Fruit fly (Drosophila melanogaster): ENCODE results near the gene comt.

Gene comt

DNA sequence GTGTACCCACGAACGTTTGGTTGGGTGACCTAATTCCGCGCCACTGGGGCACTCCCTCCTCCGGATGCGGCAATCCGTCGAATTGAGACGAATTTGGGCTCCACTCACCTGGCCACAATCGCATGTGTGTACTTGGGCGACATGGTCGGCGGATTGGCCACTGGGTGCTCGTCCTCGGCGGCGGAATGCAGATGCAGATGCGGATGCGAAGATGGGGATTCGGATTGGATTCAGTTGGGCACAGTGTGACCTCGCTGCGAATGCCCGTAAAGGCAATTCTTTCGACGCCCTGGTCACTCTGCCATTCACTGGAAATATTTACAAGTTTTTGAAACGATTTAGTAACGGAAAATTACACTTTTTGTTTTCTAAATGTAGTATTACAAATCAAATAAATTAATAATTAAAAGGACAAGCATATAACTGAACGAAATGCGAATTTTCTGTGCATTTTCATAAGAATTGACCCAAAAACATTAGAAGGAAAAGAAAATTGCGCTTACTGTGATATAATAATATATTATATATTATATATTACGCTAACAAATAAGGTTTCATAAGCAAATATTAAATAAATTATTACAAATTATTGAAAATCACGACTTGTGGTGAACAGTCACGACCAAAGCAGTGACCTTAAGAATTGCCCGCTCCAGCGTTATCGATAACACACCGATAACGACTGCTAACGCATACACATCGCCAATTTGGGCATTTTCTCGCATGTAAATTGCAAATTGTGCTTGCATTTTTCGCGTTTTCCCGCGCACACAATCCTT is 37.8 kb downstream of the comt start, which contains the start of gene CG1622:
TSS of gene CG1622 (plus strand) at position 678 of the 779 bp plus-strand sequence.
- TF ChIP-seq CG1621 (tag; optimal IDR thresholded peaks at IDR 0.05) (peak; percentile 55), CG31627 (GFP tag; optimal IDR thresholded peaks at IDR 0.05) (peak; percentile 5), dac (GFP tag; optimal IDR thresholded peaks at IDR 0.05) (no peak), CG6163 (GFP tag; IDR thresholded peaks at IDR 0.05) (peak; percentile 42; the same call in 1 of the 3 replicates), svp (GFP tag) (no peak), Gug (GFP tag; IDR thresholded peaks at IDR 0.05) (no peak), Ets21C (GFP tag; optimal IDR thresholded peaks at IDR 0.05) (no peak), Eip93F (GFP tag; optimal IDR thresholded peaks at IDR 0.05) (no peak), CG16779 (tag; optimal IDR thresholded peaks at IDR 0.05) (no peak), Sox15 (GFP tag; optimal IDR thresholded peaks at IDR 0.05) (no peak), cyc (GFP tag; optimal IDR thresholded peaks at IDR 0.05) (peak; percentile 33), CG10669 (GFP tag; optimal IDR thresholded peaks at IDR 0.05) (no peak), CG9139 (GFP tag; optimal IDR thresholded peaks at IDR 0.05) (no peak), CG4318 (GFP tag; optimal IDR thresholded peaks at IDR 0.05) (no peak), CG3032 (tag; optimal IDR thresholded peaks at IDR 0.05) (peak; percentile 33), achi (GFP tag; optimal IDR thresholded peaks at IDR 0.05) (no peak), CG32006 (GFP tag; optimal IDR thresholded peaks at IDR 0.05) (no peak), Sox102F (GFP tag; optimal IDR thresholded peaks at IDR 0.05) (no peak), fd85E (GFP tag; optimal IDR thresholded peaks at IDR 0.05) (no peak), Met (GFP tag; optimal IDR thresholded peaks at IDR 0.05) (no peak), CG6792 (GFP tag; optimal IDR thresholded peaks at IDR 0.05) (peak; percentile 12), esn (GFP tag; optimal IDR thresholded peaks at IDR 0.05) (peak; percentile 24), CG11902 (GFP tag; optimal IDR thresholded peaks at IDR 0.05) (no peak), eg (GFP tag; IDR thresholded peaks at IDR 0.05) (peak; percentile 44; the same call in 2 of the 3 replicates), dsx (GFP tag; optimal IDR thresholded peaks at IDR 0.05; ENCODE audit: poor library complexity, severe bottlenecking) (no peak), CG6854 (GFP tag; optimal IDR thresholded peaks at IDR 0.05) (no peak), CG11294 (GFP tag; IDR thresholded peaks at IDR 0.05) (no peak), Eip78C (GFP tag) (peak; percentile 51), fd59A (GFP tag; optimal IDR thresholded peaks at IDR 0.05) (no peak), Ets96B (tag; optimal IDR thresholded peaks at IDR 0.05) (peak; percentile 15), lz (GFP tag; optimal IDR thresholded peaks at IDR 0.05) (no peak), CG3919 (GFP tag; optimal IDR thresholded peaks at IDR 0.05) (peak; percentile 38), acj6 (GFP tag; optimal IDR thresholded peaks at IDR 0.05) (no peak), CG10631 (GFP tag; optimal IDR thresholded peaks at IDR 0.05) (no peak), CG6808 (GFP tag; optimal IDR thresholded peaks at IDR 0.05) (no peak)

dm6 chrX:13300835-13301502 is 42.1 kb downstream of the comt start:
- peak in 1 of 2 experiments; percentile 19 for TF ChIP-seq ss (GFP tag; optimal IDR thresholded peaks at IDR 0.05)
- no peak for TF ChIP-seq CG8119 (GFP tag; IDR thresholded peaks at IDR 0.05)
- peak; percentile 61 for TF ChIP-seq svp (GFP tag)
- TF ChIP-seq CG31627 (GFP tag; optimal IDR thresholded peaks at IDR 0.05) = no peak
- TF ChIP-seq eg (GFP tag; IDR thresholded peaks at IDR 0.05) = 0 out of 3 replicates have a peak, but pooled peaks have one; percentile 24
- TF ChIP-seq Eip78C (GFP tag) = peak; percentile 50

DNA sequence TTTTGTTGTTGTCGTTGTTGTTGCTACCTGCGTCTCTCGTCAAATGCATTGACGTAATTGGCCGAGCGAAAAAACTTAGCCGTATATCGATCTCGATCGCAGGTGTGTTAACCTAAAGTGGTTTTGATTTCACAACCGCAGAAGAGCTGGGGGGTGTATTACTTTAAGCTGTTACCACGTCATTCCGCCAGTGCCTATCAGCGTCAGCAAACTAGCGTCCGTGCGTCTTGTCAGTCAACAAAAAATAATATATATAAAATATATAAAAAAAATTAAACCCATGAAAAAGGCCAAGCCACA is 43.4 kb downstream of the comt start, which contains the start of gene CG1764:
TSS of gene CG1764 (minus strand) at position 101 of the 300 bp plus-strand sequence.
- TF ChIP-seq CG6792 (GFP tag; optimal IDR thresholded peaks at IDR 0.05) (no peak), Met (GFP tag; optimal IDR thresholded peaks at IDR 0.05) (no peak), CG1621 (tag; optimal IDR thresholded peaks at IDR 0.05) (no peak), CG3032 (tag; optimal IDR thresholded peaks at IDR 0.05) (no peak), Hr4 (GFP tag; optimal IDR thresholded peaks at IDR 0.05) (no peak), CG6276 (GFP tag; optimal IDR thresholded peaks at IDR 0.05) (no peak), cyc (GFP tag; optimal IDR thresholded peaks at IDR 0.05) (no peak), CG6163 (GFP tag; IDR thresholded peaks at IDR 0.05) (no peak), Ets21C (GFP tag; optimal IDR thresholded peaks at IDR 0.05) (no peak), Smox (GFP tag; optimal IDR thresholded peaks at IDR 0.05) (no peak), Hr39 (GFP tag; optimal IDR thresholded peaks at IDR 0.05) (no peak)
